Worm (Caenorhabditis elegans) whole organism, young adult: ENCODE results near the gene C10G8.2.

Experiments
- C17E4.6 ChIP-seq: fragments of 200-800 bp; sonication (Bioruptor generic); IDR thresholded peaks from 2 replicates; pipeline ENCODE4 v1.3.6; 2022; ENCODE audit warnings: missing genetic modification reagents, missing genetic modification characterization, missing compliant biosample characterization
- F10E7.11 ChIP-seq: sonication (generic microtip); optimal IDR thresholded peaks from 2 replicates; lab custom pipeline; 2017; ENCODE audit warnings: mild to moderate bottlenecking, missing genetic modification characterization, moderate library complexity, missing compliant biosample characterization
- F55B11.4 ChIP-seq: sonication (generic microtip); optimal IDR thresholded peaks from 2 replicates; lab custom pipeline; 2016; ENCODE audit warnings: missing compliant biosample characterization, missing genetic modification characterization, borderline replicate concordance; ENCODE audit not compliant: insufficient read depth
- F57A8.1 ChIP-seq: fragments of 200-800 bp; sonication (Bioruptor generic); optimal IDR thresholded peaks from 2 replicates; lab custom pipeline; 2018; ENCODE audit warnings: mild to moderate bottlenecking, missing genetic modification characterization, moderate library complexity, missing compliant biosample characterization
- T07F8.4 ChIP-seq: sonication (generic microtip); optimal IDR thresholded peaks from 2 replicates; lab custom pipeline; 2016; ENCODE audit warnings: mild to moderate bottlenecking, missing genetic modification characterization, moderate library complexity, missing compliant biosample characterization
- T26A5.8 ChIP-seq: sonication (generic microtip); optimal IDR thresholded peaks from 2 replicates; lab custom pipeline; 2016; ENCODE audit warnings: missing genetic modification characterization, missing compliant biosample characterization
- Y56A3A.18 ChIP-seq: fragments of 200-800 bp; sonication (Bioruptor generic); IDR thresholded peaks from 2 replicates; pipeline ENCODE4 v1.3.6; 2022; ENCODE audit warnings: missing genetic modification reagents, missing genetic modification characterization, missing compliant biosample characterization
- attf-3 ChIP-seq: fragments of 200-800 bp; sonication (Bioruptor generic); conservative IDR thresholded peaks from 2 replicates; pipeline ENCODE4 v1.3.6; 2022; ENCODE audit warnings: missing genetic modification reagents, missing genetic modification characterization, missing compliant biosample characterization
- bed-1 ChIP-seq: fragments of 200-800 bp; sonication (Bioruptor generic); IDR thresholded peaks from 2 replicates; pipeline ENCODE4 v1.3.6; 2022; ENCODE audit warnings: missing genetic modification reagents, missing genetic modification characterization, missing compliant biosample characterization
- bed-2 ChIP-seq: fragments of 200-800 bp; sonication (Bioruptor generic); IDR thresholded peaks from 2 replicates; pipeline ENCODE4 v1.3.6; 2022; ENCODE audit warnings: missing genetic modification reagents, missing genetic modification characterization, missing compliant biosample characterization
- ccch-3 ChIP-seq: fragments of 200-800 bp; sonication (Bioruptor generic); optimal IDR thresholded peaks from 2 replicates; lab custom pipeline; 2018; ENCODE audit warnings: mild to moderate bottlenecking, missing genetic modification characterization, missing compliant biosample characterization
- ceh-100 ChIP-seq: fragments of 200-800 bp; sonication (Bioruptor generic); IDR thresholded peaks from 2 replicates; pipeline ENCODE4 v1.3.6; 2022; ENCODE audit warnings: missing genetic modification reagents, missing genetic modification characterization, missing compliant biosample characterization
- ceh-79 ChIP-seq: sonication (generic microtip); optimal IDR thresholded peaks from 2 replicates; lab custom pipeline; 2017; ENCODE audit warnings: mild to moderate bottlenecking, missing genetic modification characterization, missing compliant biosample characterization
- chd-7 ChIP-seq: sonication (generic microtip); optimal IDR thresholded peaks from 2 replicates; lab custom pipeline; 2016; ENCODE audit warnings: mild to moderate bottlenecking, missing genetic modification characterization, moderate library complexity, missing compliant biosample characterization
- dpff-1 ChIP-seq: sonication (generic microtip); optimal IDR thresholded peaks from 2 replicates; lab custom pipeline; 2017; ENCODE audit warnings: mild to moderate bottlenecking, missing genetic modification characterization, missing compliant biosample characterization
- dpl-1 ChIP-seq: fragments of 150-350 bp; optimal IDR thresholded peaks from 2 replicates; lab custom pipeline; 2014; ENCODE audit warnings: missing biosample characterization, missing genetic modification reagents, missing genetic modification characterization
- ets-4 ChIP-seq: fragments of 200-800 bp; sonication (Bioruptor generic); optimal IDR thresholded peaks from 2 replicates; lab custom pipeline; 2018; ENCODE audit warnings: mild to moderate bottlenecking, missing genetic modification characterization, missing compliant biosample characterization
- gei-17 ChIP-seq: fragments of 200-800 bp; sonication (Bioruptor generic); optimal IDR thresholded peaks from 2 replicates; lab custom pipeline; 2018; ENCODE audit warnings: mild to moderate bottlenecking, missing genetic modification characterization, missing compliant biosample characterization
- hlh-12 ChIP-seq: sonication (generic microtip); optimal IDR thresholded peaks from 2 replicates; lab custom pipeline; 2016; ENCODE audit warnings: missing genetic modification characterization, missing compliant biosample characterization
- hmg-1.2 ChIP-seq: fragments of 200-800 bp; sonication (Bioruptor generic); IDR thresholded peaks from 2 replicates; pipeline ENCODE4 v1.3.6; 2022; ENCODE audit warnings: missing genetic modification reagents, missing genetic modification characterization, missing compliant biosample characterization
- hrde-1 ChIP-seq: sonication (generic microtip); optimal IDR thresholded peaks from 2 replicates; lab custom pipeline; 2016; ENCODE audit warnings: missing genetic modification characterization, mild to moderate bottlenecking, missing compliant biosample characterization, moderate library complexity, missing genotype, missing genetic modification reagents, borderline replicate concordance
- lag-1 ChIP-seq: fragments of 200-800 bp; sonication (Bioruptor generic); IDR thresholded peaks from 2 replicates; pipeline ENCODE4 v1.3.6; 2022; ENCODE audit warnings: missing genetic modification reagents, missing genetic modification characterization, missing compliant biosample characterization
- let-607 ChIP-seq, 2 experiments: fragments of 200-800 bp in 1 of 2; sonication (Bioruptor generic) in 1 of 2; sonication (generic microtip) in 1 of 2; optimal IDR thresholded peaks; 2 replicates each; lab custom pipeline; 2016 to 2018; ENCODE audit warnings: mild to moderate bottlenecking in 2 of 2, missing compliant biosample characterization in 2 of 2, missing genetic modification characterization in 2 of 2, moderate library complexity in 2 of 2, missing genotype in 1 of 2
- lin-26 ChIP-seq: fragments of 200-800 bp; sonication (Bioruptor generic); IDR thresholded peaks from 2 replicates; pipeline ENCODE4 v1.3.6; 2022; ENCODE audit warnings: missing genetic modification reagents, missing genetic modification characterization, missing compliant biosample characterization
- madf-10 ChIP-seq: sonication (generic microtip); optimal IDR thresholded peaks from 2 replicates; lab custom pipeline; 2016; ENCODE audit warnings: mild to moderate bottlenecking, missing genetic modification characterization, missing compliant biosample characterization
- madf-6 ChIP-seq: fragments of 200-800 bp; sonication (Bioruptor generic); IDR thresholded peaks from 2 replicates; pipeline ENCODE4 v1.3.6; 2022; ENCODE audit warnings: missing genetic modification reagents, missing genetic modification characterization, missing compliant biosample characterization
- mcd-1 ChIP-seq: fragments of 200-800 bp; sonication (Bioruptor generic); IDR thresholded peaks from 2 replicates; pipeline ENCODE4 v1.3.6; 2022; ENCODE audit warnings: missing genetic modification reagents, missing genetic modification characterization, missing compliant biosample characterization
- mes-4 ChIP-seq: sonication (generic microtip); optimal IDR thresholded peaks from 2 replicates; lab custom pipeline; 2016; ENCODE audit warnings: missing genotype, missing genetic modification characterization, missing compliant biosample characterization
- mxl-1 ChIP-seq: sonication (generic microtip); optimal IDR thresholded peaks from 2 replicates; lab custom pipeline; 2016; ENCODE audit warnings: missing genetic modification characterization, missing compliant biosample characterization
- nfya-2 ChIP-seq: fragments of 200-800 bp; sonication (Bioruptor generic); IDR thresholded peaks from 2 replicates; pipeline ENCODE4 v1.3.6; 2022; ENCODE audit warnings: missing genetic modification reagents, missing genetic modification characterization, missing compliant biosample characterization
- nhr-27 ChIP-seq: fragments of 200-800 bp; sonication (Bioruptor generic); optimal IDR thresholded peaks from 2 replicates; lab custom pipeline; 2018; ENCODE audit warnings: mild to moderate bottlenecking, missing genetic modification characterization, moderate library complexity, missing compliant biosample characterization
- pha-4 ChIP-seq: fragments of 150-350 bp; sonication (generic microtip); optimal IDR thresholded peaks from 2 replicates; lab custom pipeline; 2014; ENCODE audit warnings: missing biosample characterization, missing genetic modification reagents, missing genetic modification characterization
- rpc-1 ChIP-seq, 2 experiments: fragments of 150-350 bp in 1 of 2; sonication (generic microtip) in 1 of 2; optimal IDR thresholded peaks; 2 replicates each; lab custom pipeline; 2014 to 2018; ENCODE audit warnings: missing biosample characterization in 1 of 2, missing genetic modification characterization in 1 of 2, missing genetic modification reagents in 1 of 2, missing genotype in 1 of 2
- snpc-3.4 ChIP-seq: sonication (generic microtip); optimal IDR thresholded peaks from 2 replicates; lab custom pipeline; 2017; ENCODE audit warnings: missing genetic modification characterization, mild to moderate bottlenecking, missing compliant biosample characterization, antibody characterized with exemption, moderate library complexity, missing genotype, missing genetic modification reagents
- unc-62 ChIP-seq: fragments of 150-350 bp; optimal IDR thresholded peaks from 2 replicates; lab custom pipeline; 2014; ENCODE audit warnings: missing biosample characterization, missing genetic modification reagents, missing genetic modification characterization
- zfh-2 ChIP-seq: fragments of 200-800 bp; sonication (Bioruptor generic); conservative IDR thresholded peaks from 2 replicates; pipeline ENCODE4 v1.3.6; 2022; ENCODE audit warnings: missing genetic modification reagents, missing genetic modification characterization, missing compliant biosample characterization

The C10G8.2 gene

DNA sequence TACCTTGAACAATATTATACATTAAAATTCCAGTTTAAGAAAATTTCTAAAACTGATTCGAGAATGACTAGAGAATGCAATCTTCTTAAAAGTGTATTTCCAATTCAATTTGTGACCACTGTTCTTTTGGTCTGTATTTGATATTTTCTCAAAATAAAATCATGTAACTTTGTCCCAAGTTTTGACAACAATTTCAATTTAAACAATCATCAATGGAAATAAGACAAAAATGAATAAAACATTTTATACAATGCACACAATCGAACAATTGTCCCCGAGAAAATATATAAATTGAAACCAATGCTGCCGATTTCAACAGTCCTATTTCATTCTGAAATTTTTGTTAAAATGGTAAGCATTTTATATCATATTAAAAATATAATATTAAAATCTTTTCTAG is 2.6 kb upstream of the C10G8.2 start, which contains the start of gene C10G8.4:
C10G8.4 (plus strand) TSS at position 301 of the 400 bp plus-strand sequence.
- no peak for TF ChIP-seq hlh-12 (tag; lab: Kevin White, UChicago)
- no peak for TF ChIP-seq mcd-1 (GFP tag; lab: Robert Waterston, UW)
- no peak for TF ChIP-seq hmg-1.2 (GFP tag; lab: Robert Waterston, UW)
- no peak for TF ChIP-seq dpff-1 (tag; lab: Kevin White, UChicago)
- no peak for TF ChIP-seq nhr-27 (tag; lab: Kevin White, UChicago)
- TF ChIP-seq mxl-1 (tag; lab: Kevin White, UChicago): no peak
- no peak for TF ChIP-seq ccch-3 (GFP tag; lab: Kevin White, UChicago)
- no peak for TF ChIP-seq bed-1
- TF ChIP-seq ceh-100 (GFP tag; lab: Robert Waterston, UW): no peak
- TF ChIP-seq snpc-3.4 (tag; lab: Kevin White, UChicago): no peak
- TF ChIP-seq mes-4: no peak
- TF ChIP-seq C17E4.6 (GFP tag; lab: Robert Waterston, UW): no peak
- no peak for TF ChIP-seq gei-17
- no peak for TF ChIP-seq chd-7 (tag; lab: Kevin White, UChicago)
- TF ChIP-seq attf-3 (GFP tag; lab: Robert Waterston, UW): no peak
- TF ChIP-seq madf-6 (GFP tag; lab: Robert Waterston, UW): no peak
- no peak for TF ChIP-seq madf-10 (tag; lab: Kevin White, UChicago)

ce11 chrV:5312453-5312852 is 1.8 kb upstream of the C10G8.2 start, which contains the start of gene C10G8.3:
TSS of gene C10G8.3 (plus strand) at chrV:5312753.
- TF ChIP-seq madf-10 (tag; lab: Kevin White, UChicago) (no peak), ceh-79 (tag; lab: Kevin White, UChicago) (no peak), T26A5.8 (tag; lab: Kevin White, UChicago) (no peak), dpff-1 (tag; lab: Kevin White, UChicago) (no peak), hrde-1 (tag; lab: Kevin White, UChicago) (no peak), ets-4 (no peak)

DNA sequence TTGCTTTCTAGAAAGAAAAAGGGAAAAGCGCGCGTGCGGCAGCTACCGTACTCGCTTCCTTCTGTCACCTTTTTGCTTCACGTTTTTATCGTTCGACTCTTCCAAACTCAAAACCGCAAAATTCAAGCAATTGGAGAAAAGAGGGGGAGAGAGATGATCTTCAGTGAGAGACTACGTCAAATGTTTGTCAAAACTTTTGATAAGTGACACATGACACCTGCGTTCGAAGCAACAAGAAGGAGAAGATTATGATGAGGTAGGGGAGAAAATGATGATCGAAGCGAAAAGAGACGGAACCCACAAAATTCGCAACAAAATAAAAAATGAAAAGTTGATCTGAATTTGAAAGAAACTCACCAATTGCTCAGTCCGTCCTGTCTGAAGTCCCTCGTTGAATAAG is 4.1 kb downstream of the C10G8.2 start:
- TF ChIP-seq let-607 (tag; optimal IDR thresholded peaks at IDR 0.05; lab: Kevin White, UChicago) (no peak), bed-2 (GFP tag; lab: Robert Waterston, UW) (no peak), dpff-1 (tag; lab: Kevin White, UChicago) (no peak), F55B11.4 (tag; lab: Kevin White, UChicago) (no peak), lag-1 (GFP tag; lab: Robert Waterston, UW) (no peak), T07F8.4 (tag; lab: Kevin White, UChicago) (no peak), pha-4 (tag; lab: Kevin White, UChicago) (no peak), hmg-1.2 (GFP tag; lab: Robert Waterston, UW) (no peak), unc-62 (GFP tag; lab: Kevin White, UChicago) (no peak), dpl-1 (GFP tag; lab: Kevin White, UChicago) (no peak)

DNA sequence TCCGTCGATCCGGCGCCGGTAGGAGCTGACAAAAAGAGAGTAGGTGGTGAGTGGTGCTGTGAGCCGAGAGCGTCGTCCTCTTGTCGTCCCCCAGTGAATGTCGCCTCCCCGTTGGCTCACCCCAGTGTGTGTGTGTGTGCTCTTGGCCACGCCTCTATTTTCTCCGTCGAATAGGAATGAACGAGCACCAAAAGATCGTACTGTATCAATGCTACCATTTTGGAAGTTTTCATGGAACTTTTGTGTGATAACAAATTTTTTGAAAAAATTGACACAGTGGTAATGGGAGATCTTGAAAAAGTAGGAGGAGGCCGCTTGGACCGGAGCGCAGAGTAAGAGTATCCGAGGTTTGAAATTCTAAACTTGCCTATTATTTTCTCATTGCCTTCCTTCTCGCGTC is 5.3 kb downstream of the C10G8.2 start, which contains the start of gene ceh-34:
ceh-34 (minus strand) TSS at position 101 of the 400 bp plus-strand sequence.
- TF ChIP-seq nfya-2 (no peak), F57A8.1 (no peak), Y56A3A.18 (no peak), rpc-1 (optimal IDR thresholded peaks at IDR 0.05; lab: Kevin White, UChicago) (no peak), rpc-1 (tag; optimal IDR thresholded peaks at IDR 0.05; lab: Kevin White, UChicago) (no peak), F10E7.11 (no peak), zfh-2 (GFP tag; lab: Robert Waterston, UW) (peak; percentile 48; the same call in 1 of the 2 replicates), lin-26 (GFP tag; lab: Robert Waterston, UW) (no peak)
- TF ChIP-seq, all 124 proteins: peak for 1
